Fruit fly (Drosophila melanogaster): Measurements from ENCODE around the gene CG13705.

Gene CG13705

dm6 chr3L:4929781-4930180 lies 33.1 kb downstream of the CG13705 start (continued):
- peak; percentile 23 for TF ChIP-seq Xbp1 (GFP tag; optimal IDR thresholded peaks at IDR 0.05)
- no peak for TF ChIP-seq vnd (GFP tag; IDR thresholded peaks at IDR 0.05; ENCODE audit: partially characterized antibody)
- TF ChIP-seq az2 (GFP tag; optimal IDR thresholded peaks at IDR 0.05), result peak; percentile 0
- 0 out of 2 replicates have a peak, but pooled peaks have one; percentile 23 for TF ChIP-seq Rfx (GFP tag; IDR thresholded peaks at IDR 0.05)
- peak; percentile 19 for TF ChIP-seq nmo (GFP tag; optimal IDR thresholded peaks at IDR 0.05)
- TF ChIP-seq CG6689 (GFP tag; IDR thresholded peaks at IDR 0.05), result 0 out of 2 replicates have a peak, but pooled peaks have one; percentile 12
- no peak for TF ChIP-seq CG18619 (GFP tag; optimal IDR thresholded peaks at IDR 0.05)
- 0 out of 2 replicates have a peak, but pooled peaks have one; percentile 10 for TF ChIP-seq Ptx1 (GFP tag; IDR thresholded peaks at IDR 0.05)
- TF ChIP-seq CG18764 (GFP tag; optimal IDR thresholded peaks at IDR 0.05), result no peak
- TF ChIP-seq CG1529 (GFP tag; optimal IDR thresholded peaks at IDR 0.05), result no peak
- TF ChIP-seq gem (tag; optimal IDR thresholded peaks at IDR 0.05), result peak; percentile 61
- no peak for TF ChIP-seq bbx (GFP tag; IDR thresholded peaks at IDR 0.05; ENCODE audit: partially characterized antibody)
- TF ChIP-seq CG7357 (GFP tag; IDR thresholded peaks at IDR 0.05), result no peak
- TF ChIP-seq row (GFP tag; IDR thresholded peaks at IDR 0.05), result peak; percentile 56; the same call in 2 of the 3 replicates
- TF ChIP-seq CG2678 (tag; optimal IDR thresholded peaks at IDR 0.05), result no peak
- TF ChIP-seq sima (GFP tag; optimal IDR thresholded peaks at IDR 0.05), result no peak
- peak; percentile 1 for TF ChIP-seq CG8388 (GFP tag; optimal IDR thresholded peaks at IDR 0.05)
- TF ChIP-seq Ravus (GFP tag; IDR thresholded peaks at IDR 0.05), result no peak
- TF ChIP-seq CG1024 (GFP tag; IDR thresholded peaks at IDR 0.05), result no peak
- TF ChIP-seq CG11504 (tag; optimal IDR thresholded peaks at IDR 0.05), result peak; percentile 24
- no peak for TF ChIP-seq Dp (GFP tag; optimal IDR thresholded peaks at IDR 0.05)
- no peak for TF ChIP-seq pho (GFP tag; optimal IDR thresholded peaks at IDR 0.05)
- 0 out of 2 replicates have a peak, but pooled peaks have one; percentile 26 for TF ChIP-seq CG31441 (GFP tag; IDR thresholded peaks at IDR 0.05)
- peak; percentile 9; the same call in 1 of the 2 replicates for TF ChIP-seq CG10366 (GFP tag; IDR thresholded peaks at IDR 0.05)
- peak; percentile 41 for TF ChIP-seq CG2120 (GFP tag; optimal IDR thresholded peaks at IDR 0.05)
- peak; percentile 6 for TF ChIP-seq Oli (tag; optimal IDR thresholded peaks at IDR 0.05)
- TF ChIP-seq CG12236 (GFP tag; optimal IDR thresholded peaks at IDR 0.05), result no peak
- TF ChIP-seq lab (GFP tag; optimal IDR thresholded peaks at IDR 0.05), result peak; percentile 22
- TF ChIP-seq CG17328 (GFP tag; IDR thresholded peaks at IDR 0.05), result peak; percentile 22; the same call in 1 of the 2 replicates
- TF ChIP-seq CG43689 (GFP tag; IDR thresholded peaks at IDR 0.05), result no peak
- TF ChIP-seq CoRest (tag; optimal IDR thresholded peaks at IDR 0.05), result peak; percentile 25
- TF ChIP-seq so (GFP tag; IDR thresholded peaks at IDR 0.05), result 0 out of 3 replicates have a peak, but pooled peaks have one; percentile 22
- TF ChIP-seq Med (GFP tag), result peak; percentile 66
- TF ChIP-seq Hr51 (GFP tag; optimal IDR thresholded peaks at IDR 0.05), result peak in 1 of 2 experiments; percentile 22
- no peak for TF ChIP-seq sisA (GFP tag; IDR thresholded peaks at IDR 0.05)
- peak; percentile 1 for TF ChIP-seq phol (tag; optimal IDR thresholded peaks at IDR 0.05)
- peak; percentile 7 for TF ChIP-seq CG9727 (GFP tag; optimal IDR thresholded peaks at IDR 0.05)
- 0 out of 2 replicates have a peak, but pooled peaks have one; percentile 8 for TF ChIP-seq CG14014 (GFP tag; IDR thresholded peaks at IDR 0.05)
- no peak for TF ChIP-seq ro (GFP tag; IDR thresholded peaks at IDR 0.05)
- TF ChIP-seq CG18599 (GFP tag; optimal IDR thresholded peaks at IDR 0.05), result peak; percentile 43
- TF ChIP-seq dmrt99B (tag; optimal IDR thresholded peaks at IDR 0.05), result peak; percentile 7
